Fruit fly (Drosophila melanogaster) whole organism, wandering third instar larva: ENCODE data around the gene Elp1.

Experiments used
- Dfd ChIP-seq: fragments of >200 bp; optimal IDR thresholded peaks from 2 replicates; lab custom pipeline; 2017; ENCODE audit warnings: missing biosample characterization, missing genetic modification characterization
- Hr78 ChIP-seq: fragments of >200 bp; optimal IDR thresholded peaks from 2 replicates; lab custom pipeline; 2017; ENCODE audit warnings: missing biosample characterization, missing genetic modification characterization
- brk ChIP-seq: fragments of 200-800 bp; sonication (Bioruptor generic); optimal IDR thresholded peaks from 2 replicates; lab custom pipeline; 2016; ENCODE audit warnings: missing biosample characterization, mild to moderate bottlenecking, missing genetic modification characterization
- fru ChIP-seq: fragments of 200-800 bp; sonication (Bioruptor generic); optimal IDR thresholded peaks from 3 replicates; lab custom pipeline; 2016; ENCODE audit warnings: missing biosample characterization, mild to moderate bottlenecking, missing genetic modification characterization
- usp ChIP-seq: fragments of >200 bp; optimal IDR thresholded peaks from 2 replicates; lab custom pipeline; 2017; ENCODE audit warnings: missing biosample characterization, missing genetic modification characterization

DNA sequence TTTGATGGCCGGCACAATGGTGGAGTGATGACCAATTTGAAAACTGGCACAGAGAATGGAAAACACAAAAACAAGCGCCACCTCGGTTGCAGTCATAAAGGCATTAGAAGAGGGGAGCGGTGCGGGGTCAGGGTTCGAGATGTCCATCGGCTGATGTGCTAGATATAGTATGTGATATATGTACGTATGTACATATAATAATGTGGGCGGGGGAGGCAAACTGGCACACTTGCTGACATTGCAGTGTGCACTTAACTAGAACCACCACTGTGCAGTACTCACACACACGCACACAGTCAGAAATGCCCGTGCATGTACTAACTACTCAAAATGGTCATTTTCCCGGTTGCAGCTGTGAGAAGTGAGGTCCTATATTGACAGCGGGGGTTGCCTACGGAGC, 31.9 kb upstream of the Elp1 start:
- TF ChIP-seq usp: no peak
- no peak for TF ChIP-seq brk (GFP tag; lab: Kevin White, UChicago)
- no peak for TF ChIP-seq fru (GFP tag; lab: Kevin White, UChicago)
- no peak for TF ChIP-seq Dfd
- TF ChIP-seq Hr78 (GFP tag; lab: Kevin White, UChicago): no peak
